Worm (Caenorhabditis elegans) whole organism, late embryonic: ENCODE data around the gene F47C12.8.

Experiments
- ama-1 ChIP-seq: fragments of 150-350 bp; optimal IDR thresholded peaks from 2 replicates; lab custom pipeline; 2014
- elt-2 ChIP-seq: sonication (generic microtip); optimal IDR thresholded peaks from 2 replicates; lab custom pipeline; 2016; ENCODE audit warnings: missing genetic modification reagents, missing genetic modification characterization, missing compliant biosample characterization
- ets-4 ChIP-seq: sonication (generic microtip); optimal IDR thresholded peaks from 2 replicates; lab custom pipeline; 2016; ENCODE audit warnings: missing genetic modification characterization, missing compliant biosample characterization
- pax-1 ChIP-seq: fragments of 150-350 bp; optimal IDR thresholded peaks from 2 replicates; lab custom pipeline; 2014; ENCODE audit warnings: missing biosample characterization, missing genetic modification characterization
- pha-4 ChIP-seq: fragments of 150-350 bp; optimal IDR thresholded peaks from 2 replicates; lab custom pipeline; 2018; ENCODE audit warnings: missing biosample characterization, missing genetic modification reagents, missing genetic modification characterization

ce11 chrIV:3956705-3957104 is 41.7 kb downstream of the F47C12.8 start, which contains the start of gene clec-74:
- TF ChIP-seq ama-1 (lab: Kevin White, UChicago) = no peak
- no peak for TF ChIP-seq pha-4 (tag; lab: Kevin White, UChicago)
- no peak for TF ChIP-seq elt-2 (tag; lab: Kevin White, UChicago)
- no peak for TF ChIP-seq pax-1
- TF ChIP-seq ets-4 (tag; lab: Kevin White, UChicago) = no peak
